Worm (Caenorhabditis elegans) whole organism, L1 larva: Measurements from ENCODE around the gene T12G3.4.

Source experiments
- blmp-1 ChIP-seq: fragments of 150-350 bp; optimal IDR thresholded peaks from 2 replicates; lab custom pipeline; 2014; ENCODE audit warnings: missing biosample characterization, missing genetic modification characterization
- ceh-82 ChIP-seq, 3 experiments: fragments of 150-350 bp in 1 of 3; sonication (generic microtip) in 2 of 3; optimal IDR thresholded peaks; 2 replicates each; lab custom pipeline; 2014 to 2017; ENCODE audit warnings: missing biosample characterization in 3 of 3, missing genetic modification characterization in 3 of 3
- nhr-237 ChIP-seq: fragments of 150-350 bp; optimal IDR thresholded peaks from 2 replicates; lab custom pipeline; 2014; ENCODE audit warnings: missing biosample characterization, missing genetic modification characterization

DNA sequence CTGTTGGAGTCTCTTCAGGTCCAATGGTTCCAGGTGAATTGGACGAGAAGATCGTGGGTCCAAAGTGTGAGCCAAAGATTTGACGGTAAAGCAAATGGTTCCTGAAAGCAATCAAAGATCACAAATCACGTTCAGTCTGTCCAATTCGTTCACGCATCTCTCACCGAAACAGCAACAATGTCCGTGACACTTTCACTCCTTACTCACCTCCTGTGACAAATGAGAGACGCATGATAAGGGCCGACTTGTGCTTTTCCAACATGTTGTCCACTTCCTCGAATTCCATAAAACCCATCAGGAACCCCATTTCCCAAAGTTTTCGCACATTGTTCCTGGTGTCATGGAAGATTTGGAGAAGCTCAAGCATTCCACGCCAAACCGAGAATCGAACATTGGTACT is 7.6 kb upstream of the T12G3.4 start:
- TF ChIP-seq nhr-237 (tag; lab: Kevin White, UChicago) (no peak), blmp-1 (tag; lab: Kevin White, UChicago) (peak; percentile 64), ceh-82 (tag; optimal IDR thresholded peaks at IDR 0.05; lab: Kevin White, UChicago) (no peak)
